Fruit fly (Drosophila melanogaster): ENCODE results near the gene nmd.

Gene nmd

dm6 chr2L:10278658-10279057, 25.1 kb downstream of the nmd start, which contains the start of gene Utx (continued):
- no peak for TF ChIP-seq da (GFP tag; optimal IDR thresholded peaks at IDR 0.05)
- no peak for TF ChIP-seq lilli (GFP tag; optimal IDR thresholded peaks at IDR 0.05)
- TF ChIP-seq CG6813 (GFP tag; optimal IDR thresholded peaks at IDR 0.05): no peak
- no peak for TF ChIP-seq CG4730 (GFP tag; IDR thresholded peaks at IDR 0.05)
- peak; percentile 92 for TF ChIP-seq Sry-δ (GFP tag; optimal IDR thresholded peaks at IDR 0.05)
- TF ChIP-seq Hr78 (GFP tag; optimal IDR thresholded peaks at IDR 0.05): no peak
- TF ChIP-seq unc-4 (GFP tag; IDR thresholded peaks at IDR 0.05; ENCODE audit: partially characterized antibody): peak; percentile 75
- TF ChIP-seq fd3F (GFP tag; optimal IDR thresholded peaks at IDR 0.05): no peak
- no peak for TF ChIP-seq CoRest (tag; optimal IDR thresholded peaks at IDR 0.05)
- no peak for TF ChIP-seq Oli (tag; optimal IDR thresholded peaks at IDR 0.05)
- TF ChIP-seq danr (GFP tag; IDR thresholded peaks at IDR 0.05): no peak
- no peak for TF ChIP-seq E2f1 (GFP tag; IDR thresholded peaks at IDR 0.05)
- no peak for TF ChIP-seq tll (GFP tag; optimal IDR thresholded peaks at IDR 0.05)
- TF ChIP-seq sim (GFP tag; IDR thresholded peaks at IDR 0.05): no peak
- peak; percentile 5 for TF ChIP-seq CG13624 (GFP tag; optimal IDR thresholded peaks at IDR 0.05)
- no peak for TF ChIP-seq CTCF (GFP tag; optimal IDR thresholded peaks at IDR 0.05)
- TF ChIP-seq nerfin-2 (GFP tag; IDR thresholded peaks at IDR 0.05; ENCODE audit: partially characterized antibody): peak; percentile 48; the same call in 1 of the 2 replicates
- no peak for TF ChIP-seq CG10543 (GFP tag; optimal IDR thresholded peaks at IDR 0.05)
- no peak for TF ChIP-seq otp (GFP tag; IDR thresholded peaks at IDR 0.05)
- TF ChIP-seq Aef1 (GFP tag; IDR thresholded peaks at IDR 0.05): no peak
- TF ChIP-seq dmrt99B (tag; optimal IDR thresholded peaks at IDR 0.05): no peak
- TF ChIP-seq dysf (GFP tag; IDR thresholded peaks at IDR 0.05): no peak
- no peak for TF ChIP-seq her (GFP tag; optimal IDR thresholded peaks at IDR 0.05)
- no peak for TF ChIP-seq CG10209 (GFP tag; optimal IDR thresholded peaks at IDR 0.05)
- TF ChIP-seq CG3407 (GFP tag; optimal IDR thresholded peaks at IDR 0.05): no peak
- TF ChIP-seq CG4360 (GFP tag; IDR thresholded peaks at IDR 0.05): no peak
- TF ChIP-seq gem (tag; optimal IDR thresholded peaks at IDR 0.05): no peak
- no peak for TF ChIP-seq exex (tag; optimal IDR thresholded peaks at IDR 0.05)
- no peak for TF ChIP-seq kay (GFP tag; optimal IDR thresholded peaks at IDR 0.05)
- TF ChIP-seq Xbp1 (GFP tag; optimal IDR thresholded peaks at IDR 0.05): peak; percentile 41
- peak; percentile 71 for TF ChIP-seq Myb (GFP tag; optimal IDR thresholded peaks at IDR 0.05)
- TF ChIP-seq CG14710 (tag; optimal IDR thresholded peaks at IDR 0.05): peak; percentile 56
- peak; percentile 88 for TF ChIP-seq Bgb (GFP tag; IDR thresholded peaks at IDR 0.05; ENCODE audit: partially characterized antibody)
- TF ChIP-seq ase (GFP tag; IDR thresholded peaks at IDR 0.05): no peak
- no peak for TF ChIP-seq CkIIα-i1 (GFP tag; IDR thresholded peaks at IDR 0.05)
- TF ChIP-seq pita (GFP tag; optimal IDR thresholded peaks at IDR 0.05): no peak
- no peak for TF ChIP-seq Asciz (GFP tag; optimal IDR thresholded peaks at IDR 0.05)
- no peak for TF ChIP-seq NFAT (GFP tag; IDR thresholded peaks at IDR 0.05)
- peak; percentile 50 for TF ChIP-seq Ets97D (GFP tag; optimal IDR thresholded peaks at IDR 0.05)
- no peak for TF ChIP-seq CG2678 (tag; optimal IDR thresholded peaks at IDR 0.05)
- TF ChIP-seq tna (GFP tag; IDR thresholded peaks at IDR 0.05; ENCODE audit: partially characterized antibody): peak; percentile 69
- peak; percentile 81 for TF ChIP-seq CG34224 (GFP tag; IDR thresholded peaks at IDR 0.05; ENCODE audit: partially characterized antibody)
- TF ChIP-seq CG10462 (GFP tag; optimal IDR thresholded peaks at IDR 0.05): no peak
- TF ChIP-seq luna (GFP tag; optimal IDR thresholded peaks at IDR 0.05): no peak
- TF ChIP-seq eyg (GFP tag; optimal IDR thresholded peaks at IDR 0.05): no peak
- TF ChIP-seq CG7357 (GFP tag; IDR thresholded peaks at IDR 0.05): peak; percentile 89
- TF ChIP-seq CG14965 (GFP tag; optimal IDR thresholded peaks at IDR 0.05; ENCODE audit: borderline replicate concordance): no peak
- no peak for TF ChIP-seq CG4820 (GFP tag; optimal IDR thresholded peaks at IDR 0.05)
- no peak for TF ChIP-seq ab (GFP tag; optimal IDR thresholded peaks at IDR 0.05)
- TF ChIP-seq sqz (GFP tag; optimal IDR thresholded peaks at IDR 0.05): no peak
- no peak for TF ChIP-seq CG3065 (GFP tag; optimal IDR thresholded peaks at IDR 0.05)
- TF ChIP-seq CG17829 (tag; optimal IDR thresholded peaks at IDR 0.05): no peak
